Fruit fly (Drosophila melanogaster): ENCODE measurements around the gene Df31.

DNA sequence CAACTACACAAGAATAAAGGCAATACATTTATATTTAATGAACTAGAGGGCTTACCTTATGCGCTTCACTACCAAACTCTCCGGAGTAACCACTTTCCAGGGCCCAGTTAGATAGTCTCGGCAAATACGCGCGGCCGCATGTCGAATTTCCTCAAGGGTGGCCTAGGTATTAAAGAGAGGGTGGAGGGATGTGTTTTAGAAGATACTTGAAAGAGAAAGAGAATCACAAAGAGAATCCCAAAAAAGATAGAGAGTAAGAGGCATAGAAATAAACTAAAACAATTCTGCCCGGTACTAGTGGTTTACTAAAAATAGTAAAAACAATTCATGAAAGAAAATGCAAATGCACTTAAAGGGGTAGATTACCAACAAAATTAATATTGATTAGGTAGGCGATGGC lies 11.8 kb downstream of the Df31 start:
- TF ChIP-seq CG1620 (GFP tag; optimal IDR thresholded peaks at IDR 0.05) (no peak), kay (GFP tag; ENCODE audit: borderline replicate concordance) (no peak), CG12768 (GFP tag; optimal IDR thresholded peaks at IDR 0.05) (no peak), tj (GFP tag; optimal IDR thresholded peaks at IDR 0.05) (no peak), pad (GFP tag; optimal IDR thresholded peaks at IDR 0.05) (no peak), CG14711 (tag; optimal IDR thresholded peaks at IDR 0.05) (no peak), CG7045 (GFP tag; optimal IDR thresholded peaks at IDR 0.05) (no peak), CG5204 (GFP tag; optimal IDR thresholded peaks at IDR 0.05) (no peak), Hr96 (GFP tag; optimal IDR thresholded peaks at IDR 0.05) (no peak)

Measured in whole organism, adult.